Worm (Caenorhabditis elegans): ENCODE measurements around the gene gspd-1.

The gspd-1 gene

ce11 chrIV:11323666-11324065 lies 6.4 kb downstream of the gspd-1 start (continued):
- TF ChIP-seq nhr-11 (tag; optimal IDR thresholded peaks at IDR 0.05) (no peak), skn-1 (tag; optimal IDR thresholded peaks at IDR 0.05) (no peak), nhr-102 (tag; optimal IDR thresholded peaks at IDR 0.05) (no peak), egl-43 (GFP tag; IDR thresholded peaks at IDR 0.05) (no peak), nhr-237 (tag; optimal IDR thresholded peaks at IDR 0.05) (no peak), aha-1 (tag) (peak; percentile 51), F26F4.8 (GFP tag; conservative IDR thresholded peaks at IDR 0.05) (peak; percentile 64; the same call in 1 of the 2 replicates), lsy-2 (tag; optimal IDR thresholded peaks at IDR 0.05) (no peak), lin-38 (GFP tag; IDR thresholded peaks at IDR 0.05) (peak; percentile 62), R02D3.7 (tag; optimal IDR thresholded peaks at IDR 0.05) (no peak), F49E8.2 (tag; optimal IDR thresholded peaks at IDR 0.05; ENCODE audit: borderline replicate concordance) (no peak), ceh-20 (GFP tag; IDR thresholded peaks at IDR 0.05) (no peak), ceh-32 (tag; optimal IDR thresholded peaks at IDR 0.05; ENCODE audit: poor library complexity) (no peak), mes-2 (tag; optimal IDR thresholded peaks at IDR 0.05; ENCODE audit: poor library complexity, severe bottlenecking) (no peak), set-16 (GFP tag; IDR thresholded peaks at IDR 0.05) (no peak), aly-2 (tag; optimal IDR thresholded peaks at IDR 0.05) (no peak), unc-39 (tag; optimal IDR thresholded peaks at IDR 0.05) (no peak), mdl-1 (tag; optimal IDR thresholded peaks at IDR 0.05) (no peak), zag-1 (tag; optimal IDR thresholded peaks at IDR 0.05) (no peak), T26A8.4 (GFP tag; IDR thresholded peaks at IDR 0.05) (no peak)

ce11 chrIV:11324741-11325140 lies 7.5 kb downstream of the gspd-1 start, which contains the start of gene his-48:
his-48 (plus strand) TSS chrIV:11324745.
- TF ChIP-seq lin-38 (GFP tag; IDR thresholded peaks at IDR 0.05) (peak; percentile 39; the same call in 1 of the 2 replicates), lim-7 (GFP tag; IDR thresholded peaks at IDR 0.05) (peak; percentile 56; the same call in 1 of the 2 replicates)

ce11 chrIV:11326939-11327565 lies 9.8 kb downstream of the gspd-1 start, which contains the start of gene B0035.21:
B0035.21 (plus strand) TSS chrIV:11327260.
- TF ChIP-seq T26A8.4 (GFP tag; IDR thresholded peaks at IDR 0.05) (0 out of 2 replicates have a peak, but pooled peaks have one; percentile 17), lin-38 (GFP tag; IDR thresholded peaks at IDR 0.05) (peak; percentile 46), dve-1 (tag; optimal IDR thresholded peaks at IDR 0.05; ENCODE audit: insufficient read depth) (peak; percentile 4), Y105C5A.15 (GFP tag; IDR thresholded peaks at IDR 0.05) (0 out of 2 replicates have a peak, but pooled peaks have one; percentile 34), zfp-3 (GFP tag; conservative IDR thresholded peaks at IDR 0.05) (0 out of 2 replicates have a peak, but pooled peaks have one; percentile 17), hmg-1.1 (GFP tag; IDR thresholded peaks at IDR 0.05) (no peak), nhr-48 (tag; optimal IDR thresholded peaks at IDR 0.05) (no peak), pha-4 (GFP tag; IDR thresholded peaks at IDR 0.05) (0 out of 2 replicates have a peak, but pooled peaks have one; percentile 32), pha-4 (tag; optimal IDR thresholded peaks at IDR 0.05) (no peak), aly-2 (tag; optimal IDR thresholded peaks at IDR 0.05) (no peak), F26F4.8 (GFP tag; conservative IDR thresholded peaks at IDR 0.05) (0 out of 2 replicates have a peak, but pooled peaks have one; percentile 48)

- TF ChIP-seq set-16 (GFP tag; IDR thresholded peaks at IDR 0.05) = no peak
- peak in 1 of 2 experiments; percentile 55 for TF ChIP-seq unc-62 (GFP tag; optimal IDR thresholded peaks at IDR 0.05 in 1 of 2)
- TF ChIP-seq unc-62 (tag; optimal IDR thresholded peaks at IDR 0.05) = no peak
- no peak for TF ChIP-seq ZK337.2 (GFP tag; IDR thresholded peaks at IDR 0.05)
- no peak for TF ChIP-seq nhr-237 (tag; optimal IDR thresholded peaks at IDR 0.05)
- no peak for TF ChIP-seq saeg-2 (GFP tag; IDR thresholded peaks at IDR 0.05)
- TF ChIP-seq dmd-9 (GFP tag; IDR thresholded peaks at IDR 0.05) = no peak
These were observed 12.1 kb downstream of the gspd-1 start, which contains the start of gene leo-1 for ce11 chrIV:11329269-11329668. leo-1 (minus strand) TSS chrIV:11329369.
